Fruit fly (Drosophila melanogaster) whole organism, pupa: ENCODE results near the gene CG12268.
A peak's percentile ranks its signal among the peaks of the same experiment; 100 is the strongest.

Experiments
- CG10348 ChIP-seq: fragments of 200-800 bp; sonication (Bioruptor generic); IDR thresholded peaks from 2 replicates; pipeline ENCODE4 v1.3.6; 2022; ENCODE audit warnings: missing biosample characterization, missing genetic modification characterization
- CG12605 ChIP-seq: fragments of 200-800 bp; sonication (Bioruptor generic); IDR thresholded peaks from 2 replicates; pipeline ENCODE4 v1.3.6; 2022; ENCODE audit warnings: missing biosample characterization, missing genetic modification characterization
- CG13204 ChIP-seq: fragments of 200-800 bp; sonication (Bioruptor generic); optimal IDR thresholded peaks from 2 replicates; lab custom pipeline; 2018; ENCODE audit warnings: missing biosample characterization, mild to moderate bottlenecking, missing genetic modification characterization, moderate library complexity
- CG14655 ChIP-seq: fragments of 200-800 bp; sonication (Bioruptor generic); optimal IDR thresholded peaks from 3 replicates; lab custom pipeline; 2017; ENCODE audit warnings: mild to moderate bottlenecking, missing biosample characterization, missing genetic modification reagents, missing genetic modification characterization
- CG15710 ChIP-seq: fragments of 200-800 bp; sonication (Bioruptor generic); optimal IDR thresholded peaks from 2 replicates; lab custom pipeline; 2018; ENCODE audit warnings: missing biosample characterization, mild to moderate bottlenecking, missing genetic modification characterization, moderate library complexity
- CG17806 ChIP-seq: fragments of 200-800 bp; sonication (Bioruptor generic); optimal IDR thresholded peaks from 2 replicates; lab custom pipeline; 2018; ENCODE audit warnings: missing biosample characterization, mild to moderate bottlenecking, missing genetic modification characterization, moderate library complexity
- CG32121 ChIP-seq: fragments of 200-800 bp; sonication (Bioruptor generic); IDR thresholded peaks from 2 replicates; pipeline ENCODE4 v1.3.6; 2022; ENCODE audit warnings: missing biosample characterization, missing genetic modification characterization
- CG34367 ChIP-seq: fragments of 200-800 bp; sonication (Bioruptor generic); optimal IDR thresholded peaks from 2 replicates; lab custom pipeline; 2018; ENCODE audit warnings: missing biosample characterization, mild to moderate bottlenecking, missing genetic modification characterization
- CG4496 ChIP-seq: fragments of 200-800 bp; sonication (Bioruptor generic); IDR thresholded peaks from 3 replicates; pipeline ENCODE4 v1.3.6; 2022; ENCODE audit warnings: missing biosample characterization, missing genetic modification characterization
- CG8159 ChIP-seq: fragments of 200-800 bp; sonication (Bioruptor generic); optimal IDR thresholded peaks from 3 replicates; lab custom pipeline; 2018; ENCODE audit warnings: missing biosample characterization, mild to moderate bottlenecking, missing genetic modification characterization, moderate library complexity
- CG8301 ChIP-seq: fragments of 200-800 bp; sonication (Bioruptor generic); optimal IDR thresholded peaks from 2 replicates; lab custom pipeline; 2018; ENCODE audit warnings: missing biosample characterization, mild to moderate bottlenecking, missing genetic modification characterization
- CG9948 ChIP-seq: fragments of 200-800 bp; sonication (Bioruptor generic); optimal IDR thresholded peaks from 2 replicates; lab custom pipeline; 2018; ENCODE audit warnings: missing biosample characterization, mild to moderate bottlenecking, missing genetic modification characterization, moderate library complexity
- D1 ChIP-seq: fragments of 200-800 bp; sonication (Bioruptor generic); optimal IDR thresholded peaks from 2 replicates; lab custom pipeline; 2018; ENCODE audit warnings: missing biosample characterization, mild to moderate bottlenecking, missing genetic modification characterization, moderate library complexity
- EcR ChIP-seq: fragments of 200-800 bp; sonication (Bioruptor generic); optimal IDR thresholded peaks from 3 replicates; lab custom pipeline; 2019; ENCODE audit warnings: missing biosample characterization, missing genetic modification characterization, mild to moderate bottlenecking, moderate library complexity, missing genetic modification reagents
- Ets98B ChIP-seq: fragments of 200-800 bp; sonication (Bioruptor generic); IDR thresholded peaks from 2 replicates; pipeline ENCODE4 v1.3.6; 2022; ENCODE audit warnings: missing biosample characterization, missing genetic modification characterization
- Pif1A ChIP-seq: fragments of 200-800 bp; sonication (Bioruptor generic); optimal IDR thresholded peaks from 3 replicates; lab custom pipeline; 2016; ENCODE audit warnings: missing biosample characterization, missing genetic modification characterization
- Pif1B ChIP-seq: fragments of 200-800 bp; sonication (Bioruptor generic); optimal IDR thresholded peaks from 3 replicates; lab custom pipeline; 2016; ENCODE audit warnings: missing biosample characterization, missing genetic modification characterization
- Snoo ChIP-seq: fragments of 200-800 bp; sonication (Bioruptor generic); optimal IDR thresholded peaks from 3 replicates; lab custom pipeline; 2017; ENCODE audit warnings: missing biosample characterization, mild to moderate bottlenecking, missing genetic modification characterization, inconsistent platforms
- fd96Ca ChIP-seq: fragments of 200-800 bp; sonication (Bioruptor generic); IDR thresholded peaks from 3 replicates; pipeline ENCODE4 v1.3.6; 2022; ENCODE audit warnings: missing biosample characterization, missing genetic modification characterization
- gl ChIP-seq: fragments of 200-800 bp; sonication (Bioruptor generic); optimal IDR thresholded peaks from 2 replicates; lab custom pipeline; 2018; ENCODE audit warnings: missing biosample characterization, mild to moderate bottlenecking, missing genetic modification characterization
- rn ChIP-seq: fragments of 200-800 bp; sonication (Bioruptor generic); IDR thresholded peaks from 2 replicates; pipeline ENCODE4 v1.3.6; 2022; ENCODE audit warnings: missing biosample characterization, missing genetic modification characterization

CG12268 gene

dm6 chr3R:23927429-23927828, 20.8 kb downstream of the CG12268 start, which contains the start of gene CG13601:
Gene CG13601 (minus strand): TSS chr3R:23927634.
- TF ChIP-seq CG13204 (GFP tag; lab: Kevin White, UChicago) (no peak), CG4496 (GFP tag; lab: Robert Waterston, UW) (0 out of 3 replicates have a peak, but pooled peaks have one; percentile 24)

dm6 chr3R:23924200-23924599, 24.0 kb downstream of the CG12268 start, which contains the start of gene Ndc1:
Gene Ndc1 (plus strand): TSS chr3R:23924399.
- no peak for TF ChIP-seq Ets98B (GFP tag; lab: Robert Waterston, UW)
- TF ChIP-seq CG8301 (tag; lab: Kevin White, UChicago) = no peak
- TF ChIP-seq Snoo (tag; lab: Kevin White, UChicago) = no peak
- no peak for TF ChIP-seq CG32121 (GFP tag; lab: Robert Waterston, UW)
- TF ChIP-seq CG9948 = no peak
- TF ChIP-seq gl = no peak
- TF ChIP-seq rn = no peak
- no peak for TF ChIP-seq CG14655 (GFP tag; lab: Kevin White, UChicago)
- no peak for TF ChIP-seq CG4496 (GFP tag; lab: Robert Waterston, UW)
- no peak for TF ChIP-seq EcR (GFP tag; lab: Kevin White, UChicago)
- TF ChIP-seq CG13204 (GFP tag; lab: Kevin White, UChicago) = no peak
- TF ChIP-seq D1 = no peak
- no peak for TF ChIP-seq Pif1A (GFP tag; lab: Kevin White, UChicago)
- TF ChIP-seq CG34367 (tag; lab: Kevin White, UChicago) = no peak
- no peak for TF ChIP-seq Pif1B
- no peak for TF ChIP-seq fd96Ca (GFP tag; lab: Robert Waterston, UW)
- TF ChIP-seq CG12605 (GFP tag; lab: Robert Waterston, UW) = no peak

- no peak for TF ChIP-seq D1
- TF ChIP-seq EcR (GFP tag; lab: Kevin White, UChicago) = peak; percentile 24
- TF ChIP-seq Snoo (tag; lab: Kevin White, UChicago) = peak; percentile 4
- no peak for TF ChIP-seq fd96Ca (GFP tag; lab: Robert Waterston, UW)
- TF ChIP-seq CG13204 (GFP tag; lab: Kevin White, UChicago) = no peak
- TF ChIP-seq CG34367 (tag; lab: Kevin White, UChicago) = no peak
- TF ChIP-seq CG8301 (tag; lab: Kevin White, UChicago) = no peak
- TF ChIP-seq CG12605 (GFP tag; lab: Robert Waterston, UW) = peak; percentile 57; the same call in 1 of the 2 replicates
- TF ChIP-seq CG14655 (GFP tag; lab: Kevin White, UChicago) = no peak
- peak; percentile 55; the same call in 2 of the 3 replicates for TF ChIP-seq CG4496 (GFP tag; lab: Robert Waterston, UW)
- TF ChIP-seq Ets98B (GFP tag; lab: Robert Waterston, UW) = peak; percentile 58
- peak; percentile 46 for TF ChIP-seq CG8159 (tag; lab: Kevin White, UChicago)
- TF ChIP-seq gl = peak; percentile 36
Measured at dm6 chr3R:23922502-23923350, 25.5 kb downstream of the CG12268 start, which contains the start of the genes sba and CG31141. Gene sba (minus strand): TSS chr3R:23922973. Gene CG31141 (plus strand): TSS chr3R:23923300.

- TF ChIP-seq EcR (GFP tag; lab: Kevin White, UChicago) (peak; percentile 38), Ets98B (GFP tag; lab: Robert Waterston, UW) (peak; percentile 79), CG8159 (tag; lab: Kevin White, UChicago) (peak; percentile 53), rn (0 out of 2 replicates have a peak, but pooled peaks have one; percentile 36), CG8301 (tag; lab: Kevin White, UChicago) (peak; percentile 60), CG4496 (GFP tag; lab: Robert Waterston, UW) (peak; percentile 68; the same call in 2 of the 3 replicates), Pif1B (peak; percentile 50), CG10348 (no peak), CG9948 (peak; percentile 57), gl (no peak), CG13204 (GFP tag; lab: Kevin White, UChicago) (peak; percentile 31), Pif1A (GFP tag; lab: Kevin White, UChicago) (peak; percentile 62), CG15710 (tag; lab: Kevin White, UChicago) (peak; percentile 44), CG32121 (GFP tag; lab: Robert Waterston, UW) (peak; percentile 70), fd96Ca (GFP tag; lab: Robert Waterston, UW) (peak; percentile 63; the same call in 1 of the 3 replicates), Snoo (tag; lab: Kevin White, UChicago) (no peak), CG34367 (tag; lab: Kevin White, UChicago) (no peak), D1 (no peak), CG14655 (GFP tag; lab: Kevin White, UChicago) (no peak), CG12605 (GFP tag; lab: Robert Waterston, UW) (no peak), CG17806 (tag; lab: Kevin White, UChicago) (peak; percentile 70)
Measured at dm6 chr3R:23921701-23922501, 26.3 kb downstream of the CG12268 start.
